Fruit fly (Drosophila melanogaster) whole organism, prepupa: ENCODE measurements around the gene FRG1.

Experiments
- Blimp-1 ChIP-seq: fragments of 200-800 bp; sonication (Bioruptor generic); optimal IDR thresholded peaks from 3 replicates; lab custom pipeline; 2017; ENCODE audit warnings: missing biosample characterization, missing genetic modification characterization, mild to moderate bottlenecking, moderate library complexity, missing genetic modification reagents
- Eip78C ChIP-seq: fragments of 200-800 bp; sonication (Bioruptor generic); peaks from one replicate; lab custom pipeline; 2016; ENCODE audit warnings: missing biosample characterization, missing genetic modification characterization
- Hr39 ChIP-seq: fragments of 200-800 bp; sonication (Bioruptor generic); optimal IDR thresholded peaks from 2 replicates; lab custom pipeline; 2016; ENCODE audit warnings: missing biosample characterization, missing genetic modification characterization
- Lpt ChIP-seq: fragments of 200-800 bp; sonication (Bioruptor generic); optimal IDR thresholded peaks from 3 replicates; lab custom pipeline; 2016; ENCODE audit warnings: missing biosample characterization, missing genetic modification characterization
- acj6 ChIP-seq: fragments of 200-800 bp; sonication (Bioruptor generic); optimal IDR thresholded peaks from 3 replicates; lab custom pipeline; 2016; ENCODE audit warnings: missing biosample characterization, missing genetic modification characterization
- dac ChIP-seq: fragments of 200-800 bp; sonication (Bioruptor generic); optimal IDR thresholded peaks from 2 replicates; lab custom pipeline; 2017; ENCODE audit warnings: missing biosample characterization, mild to moderate bottlenecking, missing genetic modification characterization
- esn ChIP-seq: fragments of 200-800 bp; sonication (Bioruptor generic); optimal IDR thresholded peaks from 2 replicates; lab custom pipeline; 2016; ENCODE audit warnings: missing biosample characterization, mild to moderate bottlenecking, missing genetic modification characterization, moderate library complexity
- spab ChIP-seq: fragments of 200-800 bp; sonication (Bioruptor generic); optimal IDR thresholded peaks from 2 replicates; lab custom pipeline; 2017; ENCODE audit warnings: missing biosample characterization, mild to moderate bottlenecking, missing genetic modification characterization, missing genetic modification reagents

DNA sequence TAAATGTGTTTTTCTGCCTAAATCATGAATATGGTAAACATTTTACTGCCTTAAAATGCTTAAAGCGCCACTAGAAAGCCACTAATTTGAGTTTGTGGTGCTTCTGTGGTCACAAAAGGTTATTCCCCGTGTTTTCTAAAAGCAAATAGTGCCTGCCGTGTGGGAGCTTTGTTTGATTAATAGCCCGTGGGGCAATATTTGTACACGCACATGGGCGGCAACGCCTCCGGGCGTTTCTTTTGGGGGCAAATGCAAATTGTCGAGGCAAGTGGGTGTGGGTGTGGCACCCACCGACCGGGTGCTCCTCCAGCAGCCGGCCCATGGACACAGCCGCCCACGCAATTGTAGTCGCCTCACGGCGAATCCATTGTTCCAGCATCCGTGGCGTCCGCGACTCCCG lies 20.9 kb downstream of the FRG1 start:
- no peak for TF ChIP-seq dac
- TF ChIP-seq Lpt (GFP tag; lab: Kevin White, UChicago) = no peak
- TF ChIP-seq esn (GFP tag; lab: Kevin White, UChicago) = no peak
- no peak for TF ChIP-seq spab
- no peak for TF ChIP-seq Hr39 (GFP tag; lab: Kevin White, UChicago)
- no peak for TF ChIP-seq Blimp-1 (GFP tag; lab: Kevin White, UChicago)
- no peak for TF ChIP-seq acj6
- TF ChIP-seq Eip78C (GFP tag; lab: Kevin White, UChicago) = no peak
